Worm (Caenorhabditis elegans): ENCODE data around the gene nhr-164.

nhr-164 gene

DNA sequence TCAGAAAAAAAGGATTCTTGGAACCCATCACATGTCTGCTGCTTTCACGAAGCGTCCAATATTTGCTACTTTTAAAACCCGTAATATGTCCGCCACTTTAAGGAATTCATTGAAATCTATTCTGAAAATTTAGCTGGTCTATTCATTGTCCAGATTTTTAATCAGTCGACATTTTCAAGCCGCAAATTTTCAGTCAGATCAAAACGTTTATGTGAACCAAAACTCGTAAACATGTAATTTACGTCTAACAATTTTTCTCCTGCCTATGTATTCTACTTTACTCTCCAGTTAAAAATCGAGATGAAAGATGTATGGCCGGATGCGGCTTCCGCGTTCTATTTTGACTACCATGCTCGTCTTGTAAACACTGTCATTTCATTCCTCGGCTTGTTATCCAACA is 37.6 kb downstream of the nhr-164 start, which contains the start of gene srw-1:
Gene srw-1 (plus strand): TSS at position 301 of the 400 bp plus-strand sequence.
- TF ChIP-seq elt-2 (tag; optimal IDR thresholded peaks at IDR 0.05) (no peak), unc-3 (GFP tag; conservative IDR thresholded peaks at IDR 0.05) (no peak), unc-3 (tag; optimal IDR thresholded peaks at IDR 0.05) (no peak), ceh-2 (tag; optimal IDR thresholded peaks at IDR 0.05) (no peak), ceh-31 (tag; optimal IDR thresholded peaks at IDR 0.05) (no peak), ttx-3 (tag; optimal IDR thresholded peaks at IDR 0.05) (no peak), pax-1 (tag; optimal IDR thresholded peaks at IDR 0.05) (no peak), tbx-2 (tag; optimal IDR thresholded peaks at IDR 0.05) (no peak), ama-1 (optimal IDR thresholded peaks at IDR 0.05) (no peak), elt-4 (tag; optimal IDR thresholded peaks at IDR 0.05) (no peak), npax-4 (tag; optimal IDR thresholded peaks at IDR 0.05) (no peak), gmeb-2 (tag; optimal IDR thresholded peaks at IDR 0.05) (no peak), ceh-19 (GFP tag; optimal IDR thresholded peaks at IDR 0.05) (no peak), madf-2 (tag; optimal IDR thresholded peaks at IDR 0.05) (no peak), lim-6 (tag; optimal IDR thresholded peaks at IDR 0.05) (no peak), eyg-1 (tag; optimal IDR thresholded peaks at IDR 0.05) (no peak), tbx-7 (tag; optimal IDR thresholded peaks at IDR 0.05) (no peak)

ce11 chrV:15193909-15194308 is 41.7 kb downstream of the nhr-164 start, which contains the start of gene Y75B12B.13:
Gene Y75B12B.13, minus strand, starts transcription at chrV:15194009.
- TF ChIP-seq syd-9 (tag; optimal IDR thresholded peaks at IDR 0.05) (no peak), sox-2 (GFP tag; IDR thresholded peaks at IDR 0.05) (no peak), F13H6.1 (tag; optimal IDR thresholded peaks at IDR 0.05) (no peak), nfya-1 (tag; optimal IDR thresholded peaks at IDR 0.05) (no peak), unc-3 (GFP tag; conservative IDR thresholded peaks at IDR 0.05) (no peak), unc-3 (tag; optimal IDR thresholded peaks at IDR 0.05) (no peak)

DNA sequence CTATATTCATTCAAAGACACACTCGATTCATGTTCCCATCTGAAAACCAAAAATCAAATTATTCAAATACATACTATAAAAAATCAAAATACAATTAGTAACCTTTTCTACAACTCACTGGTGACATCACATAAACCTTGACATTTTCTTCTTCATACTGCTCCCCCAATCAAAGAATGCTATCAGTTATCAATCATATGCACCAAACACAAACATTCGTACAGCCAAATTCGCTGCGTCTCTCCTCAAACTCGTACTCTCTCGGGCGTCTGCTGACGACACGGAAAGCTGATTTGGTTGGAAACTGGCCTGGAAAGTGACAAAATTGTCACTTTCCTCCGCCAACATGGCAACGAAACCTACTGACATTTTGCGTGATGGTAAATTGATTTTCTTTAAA is 43.2 kb downstream of the nhr-164 start, which contains the start of gene plc-2:
Gene plc-2 (plus strand): TSS at position 196 of the 400 bp plus-strand sequence.
- TF ChIP-seq ztf-16 (tag; optimal IDR thresholded peaks at IDR 0.05) (no peak), ama-1 (optimal IDR thresholded peaks at IDR 0.05) (no peak), ceh-22 (tag; optimal IDR thresholded peaks at IDR 0.05) (no peak)

- TF ChIP-seq tbx-7 (tag; optimal IDR thresholded peaks at IDR 0.05), result no peak
- TF ChIP-seq hlh-15 (tag; optimal IDR thresholded peaks at IDR 0.05), result no peak
- TF ChIP-seq pag-3 (tag; optimal IDR thresholded peaks at IDR 0.05; ENCODE audit: borderline replicate concordance), result no peak
- no peak for TF ChIP-seq unc-42 (tag; optimal IDR thresholded peaks at IDR 0.05)
- no peak for TF ChIP-seq ceh-9 (tag; optimal IDR thresholded peaks at IDR 0.05)
- no peak for TF ChIP-seq ref-2 (tag; optimal IDR thresholded peaks at IDR 0.05)
- no peak for TF ChIP-seq ceh-6 (GFP tag; optimal IDR thresholded peaks at IDR 0.05)
- no peak for TF ChIP-seq ztf-16 (tag; optimal IDR thresholded peaks at IDR 0.05)
These were observed 43.6 kb downstream of the nhr-164 start for ce11 chrV:15191971-15192370.

DNA sequence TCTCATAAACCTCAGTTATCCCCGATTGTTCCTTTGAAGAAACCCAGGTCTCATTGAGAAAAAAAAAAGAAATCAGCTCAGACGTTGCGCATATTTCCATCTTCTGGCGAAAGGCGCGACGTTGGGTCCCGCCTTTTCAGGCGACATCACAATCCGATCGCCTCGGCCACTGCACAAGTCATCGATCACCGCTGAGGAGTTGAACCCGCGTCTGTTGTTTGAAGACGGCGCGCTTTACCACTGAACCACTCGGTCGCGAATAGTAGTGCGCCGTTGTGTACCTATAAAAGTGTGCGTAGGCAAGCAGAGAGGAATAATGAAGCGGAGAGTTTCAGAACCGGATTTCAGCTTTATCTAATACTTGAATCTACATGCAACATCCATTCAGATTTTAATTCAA is 44.7 kb downstream of the nhr-164 start, which contains the start of gene Y75B12B.11:
Gene Y75B12B.11 (plus strand): TSS at position 394 of the 400 bp plus-strand sequence.
- peak; percentile 85 for TF ChIP-seq K02D7.2 (tag; optimal IDR thresholded peaks at IDR 0.05)
- peak; percentile 82 for TF ChIP-seq fax-1 (tag; optimal IDR thresholded peaks at IDR 0.05)
- TF ChIP-seq fkh-6 (tag; optimal IDR thresholded peaks at IDR 0.05), result peak; percentile 86
- no peak for TF ChIP-seq fkh-10 (GFP tag; optimal IDR thresholded peaks at IDR 0.05)
- peak; percentile 76 for TF ChIP-seq rnt-1 (tag; optimal IDR thresholded peaks at IDR 0.05)
- TF ChIP-seq nhr-11 (tag; optimal IDR thresholded peaks at IDR 0.05), result no peak
- TF ChIP-seq pqm-1 (tag; optimal IDR thresholded peaks at IDR 0.05), result peak; percentile 84
- peak; percentile 91 for TF ChIP-seq syd-9 (tag; optimal IDR thresholded peaks at IDR 0.05)
- TF ChIP-seq elt-2 (tag; optimal IDR thresholded peaks at IDR 0.05), result peak; percentile 93
- TF ChIP-seq ref-2 (tag; optimal IDR thresholded peaks at IDR 0.05), result peak; percentile 87
- TF ChIP-seq sox-4 (tag; optimal IDR thresholded peaks at IDR 0.05), result peak; percentile 87
- TF ChIP-seq eyg-1 (tag; optimal IDR thresholded peaks at IDR 0.05), result peak; percentile 87
- peak; percentile 75 for TF ChIP-seq ceh-31 (tag; optimal IDR thresholded peaks at IDR 0.05)
- peak; percentile 68 for TF ChIP-seq ceh-9 (tag; optimal IDR thresholded peaks at IDR 0.05)
- TF ChIP-seq ceh-19 (GFP tag; optimal IDR thresholded peaks at IDR 0.05), result peak; percentile 93
- TF ChIP-seq Y22D7AL.16 (tag; optimal IDR thresholded peaks at IDR 0.05), result peak; percentile 77
- TF ChIP-seq ets-4 (tag; optimal IDR thresholded peaks at IDR 0.05), result peak; percentile 69
- peak; percentile 81 for TF ChIP-seq ceh-45 (GFP tag; IDR thresholded peaks at IDR 0.05)
- TF ChIP-seq ahr-1 (tag; optimal IDR thresholded peaks at IDR 0.05), result peak; percentile 71
- peak; percentile 47 for TF ChIP-seq pros-1 (tag; optimal IDR thresholded peaks at IDR 0.05)
- no peak for TF ChIP-seq odd-2 (tag; optimal IDR thresholded peaks at IDR 0.05)
- TF ChIP-seq tbx-7 (tag; optimal IDR thresholded peaks at IDR 0.05), result peak; percentile 59
- peak; percentile 90 for TF ChIP-seq che-1 (tag; optimal IDR thresholded peaks at IDR 0.05)
- no peak for TF ChIP-seq ceh-22 (tag; optimal IDR thresholded peaks at IDR 0.05)
- TF ChIP-seq ceh-6 (GFP tag; optimal IDR thresholded peaks at IDR 0.05), result peak; percentile 87
- peak; percentile 85 for TF ChIP-seq madf-2 (tag; optimal IDR thresholded peaks at IDR 0.05)
- TF ChIP-seq ceh-30 (tag; optimal IDR thresholded peaks at IDR 0.05), result peak; percentile 82

Measured in whole organism, late embryonic.